Worm (Caenorhabditis elegans): ENCODE results near the gene R10D12.7.

DNA sequence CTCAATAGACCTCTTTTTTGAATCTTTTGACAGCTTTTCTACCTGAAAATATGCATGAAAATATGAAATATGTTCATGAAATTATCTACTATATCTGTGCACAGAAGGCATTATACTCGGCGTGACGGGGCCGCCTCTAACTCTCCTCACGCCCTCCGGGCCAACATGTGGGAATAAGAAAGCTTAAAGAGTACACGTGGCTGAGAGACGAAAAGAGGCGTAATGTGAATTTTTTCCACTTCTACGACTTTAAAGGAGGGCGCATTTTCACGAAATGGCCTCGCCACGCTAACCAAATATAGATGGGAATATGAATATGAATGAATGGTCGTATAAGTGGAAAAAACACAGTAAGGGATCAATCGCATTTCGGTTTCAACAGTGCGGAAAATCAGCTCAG, 7.8 kb downstream of the R10D12.7 start:
- TF ChIP-seq nhr-237 (tag; optimal IDR thresholded peaks at IDR 0.05) (no peak), nhr-12 (tag; optimal IDR thresholded peaks at IDR 0.05) (no peak), ztf-11 (tag; optimal IDR thresholded peaks at IDR 0.05) (no peak), M03D4.4 (tag; optimal IDR thresholded peaks at IDR 0.05) (no peak), nhr-28 (tag; optimal IDR thresholded peaks at IDR 0.05) (no peak), sem-2 (GFP tag; optimal IDR thresholded peaks at IDR 0.05) (no peak), pha-4 (tag; optimal IDR thresholded peaks at IDR 0.05) (no peak), ceh-39 (tag; optimal IDR thresholded peaks at IDR 0.05) (no peak), lsy-2 (tag; optimal IDR thresholded peaks at IDR 0.05) (no peak), mep-1 (tag; optimal IDR thresholded peaks at IDR 0.05) (no peak), drap-1 (GFP tag; optimal IDR thresholded peaks at IDR 0.05) (no peak)
